Fruit fly (Drosophila melanogaster) whole organism: ENCODE data around the gene CG34376.

Experiments
- CG8478 ChIP-seq: fragments of >200 bp; optimal IDR thresholded peaks from 2 replicates; lab custom pipeline; 2018; ENCODE audit warnings: inconsistent platforms
- EcR ChIP-seq, 2 experiments: fragments of >200 bp; optimal IDR thresholded peaks; 2 replicates each; lab custom pipeline; 2017; ENCODE audit warnings: missing biosample characterization in 2 of 2, missing genetic modification characterization in 2 of 2, missing genetic modification reagents in 2 of 2

- TF ChIP-seq EcR (GFP tag; optimal IDR thresholded peaks at IDR 0.05; lab: Kevin White, UChicago): no peak
- no peak for TF ChIP-seq CG8478
Observed at dm6 chr3R:22491088-22491879, 43.4 kb downstream of the CG34376 start, which contains the start of the genes CCT1 and tHMG1.
